Fruit fly (Drosophila melanogaster) whole organism, wandering third instar larva: ENCODE data around the gene CG17154.
A peak's percentile ranks its signal among the peaks of the same experiment; 100 is the strongest.

ENCODE experiments used
- Abd-B ChIP-seq: fragments of >200 bp; optimal IDR thresholded peaks from 2 replicates; lab custom pipeline; 2017; ENCODE audit warnings: missing biosample characterization, missing genetic modification characterization
- CG32264 ChIP-seq: fragments of 200-800 bp; sonication (Bioruptor generic); optimal IDR thresholded peaks from 2 replicates; lab custom pipeline; 2016; ENCODE audit warnings: missing biosample characterization, missing genetic modification characterization
- CG9705 ChIP-seq: fragments of 200-800 bp; sonication (Bioruptor generic); optimal IDR thresholded peaks from 2 replicates; lab custom pipeline; 2018; ENCODE audit warnings: missing biosample characterization, mild to moderate bottlenecking, missing genetic modification characterization
- CrebA ChIP-seq: fragments of 200-800 bp; sonication (Bioruptor generic); optimal IDR thresholded peaks from 2 replicates; lab custom pipeline; 2016; ENCODE audit warnings: missing biosample characterization, mild to moderate bottlenecking, missing genetic modification characterization, borderline replicate concordance
- Dfd ChIP-seq: fragments of >200 bp; optimal IDR thresholded peaks from 2 replicates; lab custom pipeline; 2017; ENCODE audit warnings: missing biosample characterization, missing genetic modification characterization
- Dif ChIP-seq: fragments of 200-275, 200-300 bp; sonication (Bioruptor generic); optimal IDR thresholded peaks from 2 replicates; lab custom pipeline; 2018; ENCODE audit warnings: missing biosample characterization, missing genetic modification characterization; ENCODE audit not compliant: partially characterized antibody
- GATAd ChIP-seq: sonication (Bioruptor generic); optimal IDR thresholded peaks from 2 replicates; lab custom pipeline; 2016; ENCODE audit warnings: missing biosample characterization, missing genetic modification characterization
- HLH106 ChIP-seq: fragments of 200-800 bp; optimal IDR thresholded peaks from 3 replicates; lab custom pipeline; 2019; ENCODE audit warnings: missing biosample characterization, mild to moderate bottlenecking, missing genetic modification characterization, moderate library complexity
- Hnf4 ChIP-seq: fragments of 200-800 bp; sonication (Bioruptor generic); optimal IDR thresholded peaks from 2 replicates; lab custom pipeline; 2016; ENCODE audit warnings: missing biosample characterization, mild to moderate bottlenecking, missing genetic modification characterization
- Hr78 ChIP-seq: fragments of >200 bp; optimal IDR thresholded peaks from 2 replicates; lab custom pipeline; 2017; ENCODE audit warnings: missing biosample characterization, missing genetic modification characterization
- Hr83 ChIP-seq: fragments of 200-300 bp; sonication (Bioruptor generic); optimal IDR thresholded peaks from 2 replicates; lab custom pipeline; 2016; ENCODE audit warnings: missing biosample characterization, mild to moderate bottlenecking, missing genetic modification characterization, moderate library complexity; ENCODE audit not compliant: poor library complexity, severe bottlenecking
- Jra ChIP-seq: sonication (Bioruptor generic); optimal IDR thresholded peaks from 2 replicates; lab custom pipeline; 2016; ENCODE audit warnings: missing biosample characterization, missing genetic modification characterization
- Mio ChIP-seq: sonication (Bioruptor generic); optimal IDR thresholded peaks from 2 replicates; lab custom pipeline; 2016; ENCODE audit warnings: missing biosample characterization, missing genetic modification characterization
- Myc ChIP-seq: fragments of >200 bp; optimal IDR thresholded peaks from 2 replicates; lab custom pipeline; 2017
- N ChIP-seq: fragments of >200 bp; optimal IDR thresholded peaks from 2 replicates; lab custom pipeline; 2018; ENCODE audit warnings: missing biosample characterization, missing external identifiers, missing genetic modification characterization
- OdsH ChIP-seq: fragments of 200-800 bp; sonication (Bioruptor generic); optimal IDR thresholded peaks from 2 replicates; lab custom pipeline; 2016; ENCODE audit warnings: missing biosample characterization, mild to moderate bottlenecking, missing genetic modification characterization
- Rel ChIP-seq, 2 experiments: fragments of 200-800 bp; sonication (Bioruptor generic) in 1 of 2; optimal IDR thresholded peaks; 2 replicates in 1 of 2; 3 replicates in 1 of 2; lab custom pipeline; 2016 to 2019; ENCODE audit warnings: mild to moderate bottlenecking in 2 of 2, missing biosample characterization in 2 of 2, missing genetic modification characterization in 2 of 2, moderate library complexity in 1 of 2
- Sp1 ChIP-seq: fragments of 200-800 bp; sonication (Bioruptor generic); optimal IDR thresholded peaks from 3 replicates; lab custom pipeline; 2019; ENCODE audit warnings: missing biosample characterization, mild to moderate bottlenecking, missing genetic modification characterization, moderate library complexity
- Vsx2 ChIP-seq: fragments of 200-300, 225-300 bp; sonication (Bioruptor generic); optimal IDR thresholded peaks from 2 replicates; lab custom pipeline; 2018; ENCODE audit warnings: missing biosample characterization, missing genetic modification characterization; ENCODE audit not compliant: partially characterized antibody
- br ChIP-seq: fragments of 200-800 bp; sonication (Bioruptor generic); optimal IDR thresholded peaks from 2 replicates; lab custom pipeline; 2016; ENCODE audit warnings: missing biosample characterization, missing genetic modification characterization
- brk ChIP-seq: fragments of 200-800 bp; sonication (Bioruptor generic); optimal IDR thresholded peaks from 2 replicates; lab custom pipeline; 2016; ENCODE audit warnings: missing biosample characterization, mild to moderate bottlenecking, missing genetic modification characterization
- dmrt93B ChIP-seq: fragments of 200-800 bp; sonication (Bioruptor generic); optimal IDR thresholded peaks from 2 replicates; lab custom pipeline; 2018; ENCODE audit warnings: missing biosample characterization, mild to moderate bottlenecking, missing genetic modification characterization
- dsf ChIP-seq: sonication (Bioruptor generic); optimal IDR thresholded peaks from 2 replicates; lab custom pipeline; 2016; ENCODE audit warnings: missing biosample characterization, missing genetic modification characterization, borderline replicate concordance
- ey ChIP-seq: fragments of 200-800 bp; sonication (Bioruptor generic); optimal IDR thresholded peaks from 2 replicates; lab custom pipeline; 2016; ENCODE audit warnings: missing biosample characterization, missing genetic modification characterization
- foxo ChIP-seq, 2 experiments: fragments of 200-800 bp; sonication (Bioruptor generic); optimal IDR thresholded peaks; 2 replicates in 1 of 2; 3 replicates in 1 of 2; lab custom pipeline; 2016 to 2017; ENCODE audit warnings: missing biosample characterization in 2 of 2, missing genetic modification characterization in 2 of 2
- fru ChIP-seq: fragments of 200-800 bp; sonication (Bioruptor generic); optimal IDR thresholded peaks from 3 replicates; lab custom pipeline; 2016; ENCODE audit warnings: missing biosample characterization, mild to moderate bottlenecking, missing genetic modification characterization
- h ChIP-seq: fragments of 200-800 bp; sonication (Bioruptor generic); optimal IDR thresholded peaks from 3 replicates; lab custom pipeline; 2016; ENCODE audit warnings: missing biosample characterization, mild to moderate bottlenecking, missing genetic modification characterization
- jim ChIP-seq: fragments of 175-275, 200-325 bp; sonication (Bioruptor generic); optimal IDR thresholded peaks from 2 replicates; lab custom pipeline; 2016; ENCODE audit warnings: missing biosample characterization, mild to moderate bottlenecking, missing genetic modification characterization
- lola ChIP-seq: fragments of >200 bp; optimal IDR thresholded peaks from 2 replicates; lab custom pipeline; 2017; ENCODE audit warnings: missing biosample characterization, missing genetic modification characterization
- pan ChIP-seq: fragments of >200 bp; optimal IDR thresholded peaks from 2 replicates; lab custom pipeline; 2017
- psq ChIP-seq: fragments of 200-800 bp; sonication (Bioruptor generic); optimal IDR thresholded peaks from 3 replicates; lab custom pipeline; 2017; ENCODE audit warnings: missing biosample characterization, mild to moderate bottlenecking, missing genetic modification characterization, moderate library complexity
- rgr ChIP-seq: fragments of 200-800 bp; sonication (Bioruptor generic); optimal IDR thresholded peaks from 3 replicates; lab custom pipeline; 2016; ENCODE audit warnings: missing biosample characterization, mild to moderate bottlenecking, missing genetic modification characterization
- sage ChIP-seq: fragments of 200-800 bp; sonication (Bioruptor generic); optimal IDR thresholded peaks from 2 replicates; lab custom pipeline; 2016; ENCODE audit warnings: missing biosample characterization, mild to moderate bottlenecking, missing genetic modification characterization
- sv ChIP-seq: fragments of 200-800 bp; sonication (Bioruptor generic); optimal IDR thresholded peaks from 3 replicates; lab custom pipeline; 2016; ENCODE audit warnings: missing biosample characterization, missing genetic modification characterization
- tai ChIP-seq: sonication (Bioruptor generic); optimal IDR thresholded peaks from 2 replicates; lab custom pipeline; 2016; ENCODE audit warnings: missing biosample characterization, missing genetic modification characterization
- usp ChIP-seq: fragments of >200 bp; optimal IDR thresholded peaks from 2 replicates; lab custom pipeline; 2017; ENCODE audit warnings: missing biosample characterization, missing genetic modification characterization
- woc ChIP-seq: sonication (Bioruptor generic); optimal IDR thresholded peaks from 2 replicates; lab custom pipeline; 2016; ENCODE audit warnings: missing biosample characterization, mild to moderate bottlenecking, missing genetic modification characterization

CG17154 gene

dm6 chr3L:12111081-12111958, 22.9 kb downstream of the CG17154 start (continued):
- TF ChIP-seq woc (GFP tag; lab: Kevin White, UChicago) (peak; percentile 2), tai (GFP tag; lab: Kevin White, UChicago) (no peak), HLH106 (tag; lab: Kevin White, UChicago) (peak; percentile 88)

- no peak for TF ChIP-seq OdsH (GFP tag; lab: Kevin White, UChicago)
- TF ChIP-seq sv = no peak
- TF ChIP-seq dsf (GFP tag; lab: Kevin White, UChicago) = no peak
- TF ChIP-seq CG9705 = no peak
- TF ChIP-seq Vsx2 (GFP tag; lab: Kevin White, UChicago) = no peak
- no peak for TF ChIP-seq Dif
- TF ChIP-seq jim (GFP tag; lab: Kevin White, UChicago) = no peak
- TF ChIP-seq Mio (GFP tag; lab: Kevin White, UChicago) = no peak
- no peak for TF ChIP-seq h (GFP tag; lab: Kevin White, UChicago)
Observed at dm6 chr3L:12112967-12113366, 24.5 kb downstream of the CG17154 start.

dm6 chr3L:12113589-12113988, 25.2 kb downstream of the CG17154 start:
- no peak for TF ChIP-seq Hr78 (GFP tag; lab: Kevin White, UChicago)
- no peak for TF ChIP-seq GATAd (GFP tag; lab: Kevin White, UChicago)
- TF ChIP-seq fru (GFP tag; lab: Kevin White, UChicago) = no peak
- TF ChIP-seq dmrt93B (GFP tag; lab: Kevin White, UChicago) = no peak
- TF ChIP-seq sv = no peak
- no peak for TF ChIP-seq tai (GFP tag; lab: Kevin White, UChicago)
- TF ChIP-seq psq = no peak
- TF ChIP-seq h (GFP tag; lab: Kevin White, UChicago) = no peak
- no peak for TF ChIP-seq CG32264 (GFP tag; lab: Kevin White, UChicago)
- no peak for TF ChIP-seq Rel (GFP tag; optimal IDR thresholded peaks at IDR 0.05; lab: Kevin White, UChicago)
- TF ChIP-seq Rel (tag; optimal IDR thresholded peaks at IDR 0.05; lab: Kevin White, UChicago) = no peak
- no peak for TF ChIP-seq OdsH (GFP tag; lab: Kevin White, UChicago)
- no peak for TF ChIP-seq lola (GFP tag; lab: Kevin White, UChicago)
- TF ChIP-seq Hr83 (GFP tag; lab: Kevin White, UChicago) = no peak
- no peak for TF ChIP-seq sage (GFP tag; lab: Kevin White, UChicago)
- TF ChIP-seq Jra (GFP tag; lab: Kevin White, UChicago) = no peak
- TF ChIP-seq br = no peak

DNA sequence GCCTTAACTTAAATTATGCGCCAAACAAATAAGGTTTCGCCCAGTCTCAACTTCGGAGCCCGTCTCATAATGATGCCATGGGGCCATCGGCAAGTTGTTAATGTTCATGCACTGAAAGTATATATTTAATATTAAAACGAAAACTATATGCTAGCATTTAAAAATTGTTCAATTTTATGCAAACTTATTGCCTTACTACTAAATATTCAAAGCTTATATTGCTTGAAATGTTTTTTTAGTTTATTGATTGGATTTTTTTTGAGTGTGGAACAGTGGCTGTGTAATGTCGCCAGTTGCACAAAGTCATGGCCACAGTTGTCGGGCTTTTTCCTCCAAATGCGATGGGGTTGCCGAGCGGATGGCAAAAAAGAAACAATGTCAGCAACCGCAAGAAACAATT, 25.8 kb downstream of the CG17154 start:
- TF ChIP-seq h (GFP tag; lab: Kevin White, UChicago) (peak; percentile 82), lola (GFP tag; lab: Kevin White, UChicago) (no peak), CG9705 (no peak), CrebA (no peak), tai (GFP tag; lab: Kevin White, UChicago) (peak; percentile 67), Myc (no peak), woc (GFP tag; lab: Kevin White, UChicago) (peak; percentile 75), Rel (GFP tag; optimal IDR thresholded peaks at IDR 0.05; lab: Kevin White, UChicago) (no peak), Rel (tag; optimal IDR thresholded peaks at IDR 0.05; lab: Kevin White, UChicago) (no peak), Dfd (GFP tag; lab: Kevin White, UChicago) (no peak), sv (no peak), br (peak; percentile 79), ey (GFP tag; lab: Kevin White, UChicago) (peak; percentile 68), dmrt93B (GFP tag; lab: Kevin White, UChicago) (peak; percentile 62), Hnf4 (GFP tag; lab: Kevin White, UChicago) (peak; percentile 79), Dif (no peak), usp (GFP tag; lab: Kevin White, UChicago) (no peak), pan (lab: Kevin White, UChicago) (no peak), rgr (GFP tag; lab: Kevin White, UChicago) (peak; percentile 73), Hr78 (GFP tag; lab: Kevin White, UChicago) (no peak), Vsx2 (GFP tag; lab: Kevin White, UChicago) (no peak), foxo (GFP tag; optimal IDR thresholded peaks at IDR 0.05; lab: Kevin White, UChicago) (peak in 1 of 2 experiments; percentile 74), jim (GFP tag; lab: Kevin White, UChicago) (no peak), N (GFP tag; lab: Kevin White, UChicago) (no peak), Abd-B (GFP tag; lab: Kevin White, UChicago) (no peak), Jra (GFP tag; lab: Kevin White, UChicago) (peak; percentile 37), Sp1 (GFP tag; lab: Kevin White, UChicago) (peak; percentile 74), CG32264 (GFP tag; lab: Kevin White, UChicago) (peak; percentile 15), sage (GFP tag; lab: Kevin White, UChicago) (peak; percentile 70), HLH106 (tag; lab: Kevin White, UChicago) (peak; percentile 78), Hr83 (GFP tag; lab: Kevin White, UChicago) (no peak), fru (GFP tag; lab: Kevin White, UChicago) (peak; percentile 80), dsf (GFP tag; lab: Kevin White, UChicago) (no peak), Mio (GFP tag; lab: Kevin White, UChicago) (no peak), psq (peak; percentile 50), GATAd (GFP tag; lab: Kevin White, UChicago) (no peak), OdsH (GFP tag; lab: Kevin White, UChicago) (peak; percentile 77), brk (GFP tag; lab: Kevin White, UChicago) (peak; percentile 71)
